Worm (Caenorhabditis elegans): ENCODE data around the gene ttr-22.

DNA sequence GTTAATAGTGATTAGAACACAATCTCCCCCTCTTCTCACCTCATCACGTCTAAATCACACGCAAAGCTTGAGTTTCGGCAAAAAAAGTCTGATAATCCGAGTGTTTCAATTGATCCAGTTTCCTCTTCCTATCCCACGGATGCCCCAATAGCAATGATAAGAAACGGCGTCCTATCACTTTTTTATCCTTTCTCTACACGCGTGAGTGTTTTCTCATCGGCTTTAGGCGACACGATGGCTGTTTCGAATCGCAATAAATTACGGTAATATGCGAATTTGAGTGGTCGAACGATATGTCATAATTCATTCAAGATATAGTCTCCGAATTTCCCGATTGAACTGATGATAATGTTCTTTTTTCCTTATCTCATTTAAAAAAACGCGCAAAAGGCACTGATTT is 41.8 kb upstream of the ttr-22 start:
- no peak for TF ChIP-seq W03F9.2 (tag; optimal IDR thresholded peaks at IDR 0.05)
- TF ChIP-seq him-1 (tag; optimal IDR thresholded peaks at IDR 0.05) = no peak
- no peak for TF ChIP-seq dao-5 (tag; optimal IDR thresholded peaks at IDR 0.05)
